Fruit fly (Drosophila melanogaster) whole organism, adult: ENCODE results near the gene CG17544.

Experiments
- CG11617 ChIP-seq: fragments of 200-800 bp; sonication (Bioruptor generic); optimal IDR thresholded peaks from 2 replicates; lab custom pipeline; 2017; ENCODE audit warnings: mild to moderate bottlenecking, missing biosample characterization, missing genetic modification reagents, missing genetic modification characterization
- CG1620 ChIP-seq: fragments of 200-800 bp; sonication (Bioruptor generic); optimal IDR thresholded peaks from 2 replicates; lab custom pipeline; 2016; ENCODE audit warnings: missing biosample characterization, missing genetic modification characterization
- CG33017 ChIP-seq: fragments of 200-800 bp; sonication (Bioruptor generic); optimal IDR thresholded peaks from 2 replicates; lab custom pipeline; 2018; ENCODE audit warnings: missing biosample characterization, mild to moderate bottlenecking, missing genetic modification characterization, moderate library complexity
- CG7045 ChIP-seq: fragments of 200-800 bp; sonication (Bioruptor generic); optimal IDR thresholded peaks from 2 replicates; lab custom pipeline; 2017; ENCODE audit warnings: missing biosample characterization, mild to moderate bottlenecking, missing genetic modification characterization
- Mnt ChIP-seq: fragments of 200-800 bp; sonication (Bioruptor generic); optimal IDR thresholded peaks from 2 replicates; lab custom pipeline; 2016; ENCODE audit warnings: missing biosample characterization, mild to moderate bottlenecking, missing genetic modification characterization
- bab1 ChIP-seq: fragments of 200-800 bp; sonication (Bioruptor generic); optimal IDR thresholded peaks from 3 replicates; lab custom pipeline; 2019; ENCODE audit warnings: missing biosample characterization, mild to moderate bottlenecking, missing genetic modification characterization, moderate library complexity
- ovo ChIP-seq: fragments of 200-800 bp; sonication (Bioruptor generic); optimal IDR thresholded peaks from 2 replicates; lab custom pipeline; 2016; ENCODE audit warnings: missing biosample characterization, missing genetic modification characterization

- peak; percentile 97 for TF ChIP-seq CG33017 (tag; lab: Kevin White, UChicago)
- TF ChIP-seq Mnt (GFP tag; lab: Kevin White, UChicago), result peak; percentile 87
- TF ChIP-seq CG11617, result peak; percentile 99
- peak; percentile 98 for TF ChIP-seq CG7045
- TF ChIP-seq CG1620 (GFP tag; lab: Kevin White, UChicago), result peak; percentile 93
- peak; percentile 87 for TF ChIP-seq ovo
- peak; percentile 86 for TF ChIP-seq bab1
Observed at dm6 chr2L:19423467-19424122, 25.3 kb upstream of the CG17544 start, which contains the start of the genes Alp12 and CG13085.
